Worm (Caenorhabditis elegans): ENCODE data around the gene ptr-15.

DNA sequence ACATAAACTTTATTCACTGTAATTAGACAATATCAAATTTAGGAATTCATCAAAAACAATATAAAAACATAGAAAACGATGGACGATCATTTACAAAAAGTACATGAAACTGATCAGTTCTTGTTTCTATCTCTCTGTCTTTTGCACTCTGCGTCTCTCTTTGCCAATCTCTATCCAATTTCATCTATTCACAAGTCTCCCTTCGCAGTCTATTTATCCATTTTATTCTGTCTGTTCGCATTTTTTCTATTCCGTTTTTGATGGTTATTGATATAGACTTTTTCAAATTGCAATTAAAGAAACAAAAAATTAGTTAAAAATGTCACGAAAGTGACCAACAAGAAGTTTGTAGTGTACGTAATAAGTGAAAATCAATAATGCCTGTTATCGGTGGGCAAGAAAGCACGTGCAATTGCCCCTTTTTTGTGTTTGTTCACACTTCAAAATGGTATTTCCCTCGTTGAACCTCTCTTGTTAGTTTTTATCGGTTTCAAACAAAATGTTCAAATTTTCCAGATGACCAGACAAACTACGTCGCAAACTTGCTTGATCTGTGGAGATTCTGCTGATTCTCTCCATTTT lies 28.6 kb upstream of the ptr-15 start, which contains the start of gene nhr-42:
- TF ChIP-seq blmp-1 (tag; optimal IDR thresholded peaks at IDR 0.05) (peak; percentile 41), ces-1 (GFP tag; optimal IDR thresholded peaks at IDR 0.05) (no peak), nhr-11 (tag; optimal IDR thresholded peaks at IDR 0.05) (no peak), zag-1 (tag; optimal IDR thresholded peaks at IDR 0.05) (no peak), snpc-4 (tag; optimal IDR thresholded peaks at IDR 0.05) (no peak), nhr-19 (GFP tag; conservative IDR thresholded peaks at IDR 0.05) (peak; percentile 29; the same call in 1 of the 2 replicates), zip-4 (GFP tag; optimal IDR thresholded peaks at IDR 0.05) (no peak), unc-86 (tag; optimal IDR thresholded peaks at IDR 0.05) (no peak)
